Worm (Caenorhabditis elegans) whole organism, L4 larva: ENCODE results near the gene srlf-36.

Experiments
- Y75B8A.6 ChIP-seq: fragments of 200-800 bp; sonication (Bioruptor generic); IDR thresholded peaks from 2 replicates; pipeline ENCODE4 v1.3.6; 2022; ENCODE audit warnings: missing genetic modification reagents, missing genetic modification characterization, missing compliant biosample characterization
- ceh-28 ChIP-seq: fragments of 150-350 bp; optimal IDR thresholded peaks from 2 replicates; lab custom pipeline; 2014; ENCODE audit warnings: missing biosample characterization, missing genetic modification reagents, missing genetic modification characterization
- lsy-2 ChIP-seq, 2 experiments: fragments of 150-350 bp in 1 of 2; sonication (generic microtip) in 1 of 2; optimal IDR thresholded peaks; 2 replicates each; lab custom pipeline; 2014 to 2017; ENCODE audit warnings: missing biosample characterization in 2 of 2, missing genetic modification characterization in 2 of 2
- mes-2 ChIP-seq: sonication (generic microtip); optimal IDR thresholded peaks from 2 replicates; lab custom pipeline; 2016; ENCODE audit warnings: missing genotype, mild to moderate bottlenecking, missing genetic modification characterization, missing compliant biosample characterization; ENCODE audit not compliant: poor library complexity, severe bottlenecking
- nhr-102 ChIP-seq: sonication (generic microtip); optimal IDR thresholded peaks from 2 replicates; lab custom pipeline; 2016; ENCODE audit warnings: mild to moderate bottlenecking, missing genetic modification characterization, moderate library complexity, missing compliant biosample characterization
- nhr-28 ChIP-seq: fragments of 150-350 bp; optimal IDR thresholded peaks from 2 replicates; lab custom pipeline; 2014; ENCODE audit warnings: missing biosample characterization, missing genetic modification characterization
- pha-4 ChIP-seq, 2 experiments: fragments of 150-350 bp in 1 of 2; fragments of 200-800 bp in 1 of 2; sonication (Bioruptor generic) in 1 of 2; IDR thresholded peaks in 1 of 2; optimal IDR thresholded peaks in 1 of 2; 2 replicates each; pipeline versions ENCODE4 v1.3.6 to Lab custom; 2014 to 2022; ENCODE audit warnings: missing genetic modification characterization in 2 of 2, missing genetic modification reagents in 2 of 2, missing biosample characterization in 1 of 2, missing compliant biosample characterization in 1 of 2
- saeg-2 ChIP-seq: fragments of 200-800 bp; sonication (Bioruptor generic); IDR thresholded peaks from 2 replicates; pipeline ENCODE4 v1.3.6; 2022; ENCODE audit warnings: missing genetic modification reagents, missing genetic modification characterization, missing compliant biosample characterization
- skn-1 ChIP-seq: fragments of 150-350 bp; optimal IDR thresholded peaks from 2 replicates; lab custom pipeline; 2014; ENCODE audit warnings: missing biosample characterization, missing genetic modification characterization
- snpc-4 ChIP-seq: fragments of 150-350 bp; optimal IDR thresholded peaks from 2 replicates; lab custom pipeline; 2014; ENCODE audit warnings: missing biosample characterization, missing genetic modification characterization
- tra-1 ChIP-seq: fragments of 200-800 bp; sonication (Bioruptor generic); IDR thresholded peaks from 2 replicates; pipeline ENCODE4 v1.3.6; 2022; ENCODE audit warnings: missing genetic modification reagents, missing genetic modification characterization, missing compliant biosample characterization
- unc-130 ChIP-seq: sonication (generic microtip); optimal IDR thresholded peaks from 2 replicates; lab custom pipeline; 2016; ENCODE audit warnings: missing genetic modification reagents, missing genetic modification characterization, missing compliant biosample characterization

- TF ChIP-seq unc-130 (GFP tag; lab: Kevin White, UChicago) (no peak), pha-4 (GFP tag; IDR thresholded peaks at IDR 0.05; lab: Robert Waterston, UW) (no peak), pha-4 (tag; optimal IDR thresholded peaks at IDR 0.05; lab: Kevin White, UChicago) (no peak), nhr-28 (tag; lab: Kevin White, UChicago) (no peak), snpc-4 (tag; lab: Kevin White, UChicago) (no peak), lsy-2 (tag; optimal IDR thresholded peaks at IDR 0.05; lab: Kevin White, UChicago) (no peak), ceh-28 (tag; lab: Kevin White, UChicago) (no peak), mes-2 (tag; lab: Kevin White, UChicago) (no peak), tra-1 (GFP tag; lab: Robert Waterston, UW) (no peak), skn-1 (no peak), Y75B8A.6 (GFP tag; lab: Robert Waterston, UW) (no peak), saeg-2 (GFP tag; lab: Robert Waterston, UW) (no peak), nhr-102 (no peak)
Measured at ce11 chrV:598626-599025, 10.9 kb downstream of the srlf-36 start.
